Worm (Caenorhabditis elegans) whole organism, L4 larva: ENCODE measurements around the gene Y39G8B.7.

Experiments
- D1046.2 ChIP-seq: fragments of 200-800 bp; sonication (Bioruptor generic); IDR thresholded peaks from 2 replicates; pipeline ENCODE4 v1.3.6; 2022; ENCODE audit warnings: missing genetic modification characterization, missing compliant biosample characterization
- F10B5.3 ChIP-seq: sonication (generic microtip); optimal IDR thresholded peaks from 2 replicates; lab custom pipeline; 2016; ENCODE audit warnings: mild to moderate bottlenecking, missing genetic modification characterization, missing compliant biosample characterization
- T20F7.1 ChIP-seq: fragments of 200-800 bp; sonication (Bioruptor generic); optimal IDR thresholded peaks from 2 replicates; lab custom pipeline; 2018; ENCODE audit warnings: mild to moderate bottlenecking, missing genetic modification characterization, missing compliant biosample characterization
- pqm-1 ChIP-seq: sonication (generic microtip); optimal IDR thresholded peaks from 2 replicates; lab custom pipeline; 2017; ENCODE audit warnings: missing biosample characterization, missing genetic modification characterization

ce11 chrII:14044199-14044598 is 49.4 kb upstream of the Y39G8B.7 start:
- TF ChIP-seq F10B5.3 (tag; lab: Kevin White, UChicago) (no peak), T20F7.1 (peak; percentile 49), pqm-1 (no peak), D1046.2 (GFP tag; lab: Robert Waterston, UW) (no peak)
